Worm (Caenorhabditis elegans): ENCODE measurements around the gene dnj-18.

DNA sequence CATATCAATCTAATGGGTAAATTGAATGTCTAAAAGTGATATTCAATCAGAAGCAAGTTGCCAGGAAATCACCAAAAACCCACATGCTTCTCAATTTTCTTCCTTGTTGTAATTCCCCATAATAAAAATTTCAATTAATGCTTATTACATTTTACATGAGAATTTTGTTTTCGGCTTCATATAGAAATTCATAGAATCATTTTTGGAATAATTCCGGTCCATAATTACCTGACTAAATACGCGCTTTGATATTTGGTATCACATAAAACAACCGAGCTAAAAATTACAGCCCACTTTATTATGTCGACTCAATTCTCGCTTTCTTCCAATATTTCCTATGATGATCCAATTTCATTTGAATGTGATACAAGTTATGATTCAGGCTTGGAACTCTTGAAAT, 26.0 kb upstream of the dnj-18 start, which contains the start of gene srg-13:
- TF ChIP-seq ztf-23 (GFP tag; IDR thresholded peaks at IDR 0.05) (no peak), cog-1 (tag; optimal IDR thresholded peaks at IDR 0.05) (no peak), med-1 (GFP tag; optimal IDR thresholded peaks at IDR 0.05; ENCODE audit: insufficient read depth) (no peak), flt-1 (GFP tag; IDR thresholded peaks at IDR 0.05) (no peak), tab-1 (GFP tag; IDR thresholded peaks at IDR 0.05) (no peak), T22C8.4 (GFP tag; IDR thresholded peaks at IDR 0.05) (no peak), ref-1 (GFP tag; conservative IDR thresholded peaks at IDR 0.05) (no peak), klf-2 (GFP tag; conservative IDR thresholded peaks at IDR 0.05) (no peak)

Data from whole organism, midembryonic.